Worm (Caenorhabditis elegans) whole organism, young adult: ENCODE data around the gene C08B6.11.

Source experiments
- F10E7.11 ChIP-seq: sonication (generic microtip); optimal IDR thresholded peaks from 2 replicates; lab custom pipeline; 2017; ENCODE audit warnings: mild to moderate bottlenecking, missing genetic modification characterization, moderate library complexity, missing compliant biosample characterization
- F22D6.2 ChIP-seq: sonication (generic microtip); optimal IDR thresholded peaks from 2 replicates; lab custom pipeline; 2016; ENCODE audit warnings: mild to moderate bottlenecking, missing genetic modification characterization, missing compliant biosample characterization
- F49E8.2 ChIP-seq: sonication (generic microtip); optimal IDR thresholded peaks from 3 replicates; lab custom pipeline; 2017; ENCODE audit warnings: missing genetic modification characterization, mild to moderate bottlenecking, missing compliant biosample characterization, antibody characterized with exemption, moderate library complexity; ENCODE audit not compliant: insufficient read depth
- Y56A3A.18 ChIP-seq: fragments of 200-800 bp; sonication (Bioruptor generic); IDR thresholded peaks from 2 replicates; pipeline ENCODE4 v1.3.6; 2022; ENCODE audit warnings: missing genetic modification reagents, missing genetic modification characterization, missing compliant biosample characterization
- Y95B8A.8 ChIP-seq: fragments of 200-800 bp; sonication (Bioruptor generic); IDR thresholded peaks from 2 replicates; pipeline ENCODE4 v1.3.6; 2022; ENCODE audit warnings: missing genetic modification reagents, missing genetic modification characterization, missing compliant biosample characterization
- ZK185.1 ChIP-seq: sonication (generic microtip); optimal IDR thresholded peaks from 2 replicates; lab custom pipeline; 2016; ENCODE audit warnings: mild to moderate bottlenecking, missing genetic modification characterization, missing compliant biosample characterization; ENCODE audit not compliant: poor library complexity, severe bottlenecking
- aptf-3 ChIP-seq: fragments of 200-800 bp; sonication (Bioruptor generic); IDR thresholded peaks from 2 replicates; pipeline ENCODE4 v1.3.6; 2022; ENCODE audit warnings: missing genetic modification characterization, missing compliant biosample characterization
- atf-7 ChIP-seq: sonication (generic microtip); optimal IDR thresholded peaks from 2 replicates; lab custom pipeline; 2017; ENCODE audit warnings: mild to moderate bottlenecking, missing genetic modification characterization, missing compliant biosample characterization
- athp-1 ChIP-seq: sonication (generic microtip); optimal IDR thresholded peaks from 2 replicates; lab custom pipeline; 2017; ENCODE audit warnings: mild to moderate bottlenecking, missing genetic modification characterization, missing compliant biosample characterization
- bed-1 ChIP-seq: fragments of 200-800 bp; sonication (Bioruptor generic); IDR thresholded peaks from 2 replicates; pipeline ENCODE4 v1.3.6; 2022; ENCODE audit warnings: missing genetic modification reagents, missing genetic modification characterization, missing compliant biosample characterization
- ccch-3 ChIP-seq: fragments of 200-800 bp; sonication (Bioruptor generic); optimal IDR thresholded peaks from 2 replicates; lab custom pipeline; 2018; ENCODE audit warnings: mild to moderate bottlenecking, missing genetic modification characterization, missing compliant biosample characterization
- ceh-27 ChIP-seq: fragments of 200-800 bp; sonication (Bioruptor generic); optimal IDR thresholded peaks from 2 replicates; lab custom pipeline; 2018; ENCODE audit warnings: mild to moderate bottlenecking, missing genetic modification characterization, moderate library complexity, missing compliant biosample characterization
- ceh-40 ChIP-seq: fragments of 200-800 bp; sonication (Bioruptor generic); IDR thresholded peaks from 2 replicates; pipeline ENCODE4 v1.3.6; 2022; ENCODE audit warnings: missing genetic modification characterization, missing compliant biosample characterization
- ceh-58 ChIP-seq: fragments of 200-800 bp; sonication (Bioruptor generic); IDR thresholded peaks from 2 replicates; pipeline ENCODE4 v1.3.6; 2022; ENCODE audit warnings: missing genetic modification characterization, missing compliant biosample characterization
- ceh-79 ChIP-seq: sonication (generic microtip); optimal IDR thresholded peaks from 2 replicates; lab custom pipeline; 2017; ENCODE audit warnings: mild to moderate bottlenecking, missing genetic modification characterization, missing compliant biosample characterization
- chd-7 ChIP-seq: sonication (generic microtip); optimal IDR thresholded peaks from 2 replicates; lab custom pipeline; 2016; ENCODE audit warnings: mild to moderate bottlenecking, missing genetic modification characterization, moderate library complexity, missing compliant biosample characterization
- die-1 ChIP-seq: sonication (generic microtip); optimal IDR thresholded peaks from 2 replicates; lab custom pipeline; 2016; ENCODE audit warnings: missing genotype, mild to moderate bottlenecking, missing genetic modification characterization, missing compliant biosample characterization
- efl-1 ChIP-seq: fragments of 150-350 bp; optimal IDR thresholded peaks from 2 replicates; lab custom pipeline; 2014; ENCODE audit warnings: missing biosample characterization, missing genetic modification reagents, missing genetic modification characterization
- egl-18 ChIP-seq: fragments of 200-800 bp; sonication (Bioruptor generic); IDR thresholded peaks from 2 replicates; pipeline ENCODE4 v1.3.6; 2022; ENCODE audit warnings: missing genetic modification reagents, missing genetic modification characterization, missing compliant biosample characterization
- egrh-3 ChIP-seq: fragments of 200-800 bp; sonication (Bioruptor generic); IDR thresholded peaks from 2 replicates; pipeline ENCODE4 v1.3.6; 2022; ENCODE audit warnings: missing genetic modification reagents, missing genetic modification characterization, missing compliant biosample characterization
- ets-4 ChIP-seq: fragments of 200-800 bp; sonication (Bioruptor generic); optimal IDR thresholded peaks from 2 replicates; lab custom pipeline; 2018; ENCODE audit warnings: mild to moderate bottlenecking, missing genetic modification characterization, missing compliant biosample characterization
- fkh-3 ChIP-seq: sonication (generic microtip); optimal IDR thresholded peaks from 2 replicates; lab custom pipeline; 2016; ENCODE audit warnings: mild to moderate bottlenecking, missing genetic modification characterization, missing compliant biosample characterization
- gei-17 ChIP-seq: fragments of 200-800 bp; sonication (Bioruptor generic); optimal IDR thresholded peaks from 2 replicates; lab custom pipeline; 2018; ENCODE audit warnings: mild to moderate bottlenecking, missing genetic modification characterization, missing compliant biosample characterization
- him-1 ChIP-seq: sonication (generic microtip); optimal IDR thresholded peaks from 2 replicates; lab custom pipeline; 2016; ENCODE audit warnings: missing genotype, missing genetic modification reagents, missing genetic modification characterization, missing compliant biosample characterization
- hlh-12 ChIP-seq: sonication (generic microtip); optimal IDR thresholded peaks from 2 replicates; lab custom pipeline; 2016; ENCODE audit warnings: missing genetic modification characterization, missing compliant biosample characterization
- let-526 ChIP-seq: fragments of 200-800 bp; sonication (Bioruptor generic); IDR thresholded peaks from 2 replicates; pipeline ENCODE4 v1.3.6; 2022; ENCODE audit warnings: missing genetic modification reagents, missing genetic modification characterization, missing compliant biosample characterization
- lin-54 ChIP-seq: fragments of 200-800 bp; sonication (Bioruptor generic); optimal IDR thresholded peaks from 2 replicates; lab custom pipeline; 2018; ENCODE audit warnings: mild to moderate bottlenecking, missing genetic modification characterization, missing compliant biosample characterization
- mcd-1 ChIP-seq: fragments of 200-800 bp; sonication (Bioruptor generic); IDR thresholded peaks from 2 replicates; pipeline ENCODE4 v1.3.6; 2022; ENCODE audit warnings: missing genetic modification reagents, missing genetic modification characterization, missing compliant biosample characterization
- mel-28 ChIP-seq: sonication (generic microtip); optimal IDR thresholded peaks from 2 replicates; lab custom pipeline; 2016; ENCODE audit warnings: borderline replicate concordance, mild to moderate bottlenecking, missing genetic modification characterization, missing compliant biosample characterization
- nhr-90 ChIP-seq: sonication (generic microtip); optimal IDR thresholded peaks from 2 replicates; lab custom pipeline; 2016; ENCODE audit warnings: missing genotype, mild to moderate bottlenecking, missing genetic modification characterization, missing compliant biosample characterization
- rec-8 ChIP-seq, 2 experiments: sonication (generic microtip); optimal IDR thresholded peaks; 2 replicates each; lab custom pipeline; 2016; ENCODE audit warnings: mild to moderate bottlenecking in 2 of 2, missing genetic modification characterization in 2 of 2, missing genetic modification reagents in 2 of 2, missing genotype in 2 of 2, missing biosample characterization in 1 of 2, missing compliant biosample characterization in 1 of 2, moderate library complexity in 1 of 2
- rpc-1 ChIP-seq, 2 experiments: fragments of 150-350 bp in 1 of 2; sonication (generic microtip) in 1 of 2; optimal IDR thresholded peaks; 2 replicates each; lab custom pipeline; 2014 to 2018; ENCODE audit warnings: missing biosample characterization in 1 of 2, missing genetic modification characterization in 1 of 2, missing genetic modification reagents in 1 of 2, missing genotype in 1 of 2
- sdz-38 ChIP-seq: sonication (generic microtip); optimal IDR thresholded peaks from 2 replicates; lab custom pipeline; 2016; ENCODE audit warnings: missing genotype, missing genetic modification characterization, missing compliant biosample characterization
- snpc-1.3 ChIP-seq: sonication (generic microtip); optimal IDR thresholded peaks from 2 replicates; lab custom pipeline; 2017; ENCODE audit warnings: missing genetic modification characterization, mild to moderate bottlenecking, missing compliant biosample characterization, antibody characterized with exemption, moderate library complexity, missing genotype, missing genetic modification reagents; ENCODE audit not compliant: insufficient read depth
- sptf-2 ChIP-seq: fragments of 200-800 bp; sonication (Bioruptor generic); optimal IDR thresholded peaks from 2 replicates; lab custom pipeline; 2018; ENCODE audit warnings: mild to moderate bottlenecking, missing genetic modification characterization, missing compliant biosample characterization
- tbp1 ChIP-seq: fragments of 200-800 bp; sonication (Bioruptor generic); optimal IDR thresholded peaks from 2 replicates; lab custom pipeline; 2018; ENCODE audit warnings: mild to moderate bottlenecking, missing genetic modification characterization, missing compliant biosample characterization

The C08B6.11 gene

ce11 chrV:10123324-10123723 lies 15.9 kb downstream of the C08B6.11 start, which contains the start of gene C08B6.6:
TSS of gene C08B6.6 (plus strand) at chrV:10123624.
- TF ChIP-seq ccch-3 (GFP tag; lab: Kevin White, UChicago) (no peak), ZK185.1 (tag; lab: Kevin White, UChicago) (no peak), aptf-3 (GFP tag; lab: Robert Waterston, UW) (no peak), lin-54 (GFP tag; lab: Kevin White, UChicago) (no peak), rec-8 (tag; optimal IDR thresholded peaks at IDR 0.05; lab: Kevin White, UChicago) (no peak), ceh-27 (GFP tag; lab: Kevin White, UChicago) (no peak), chd-7 (tag; lab: Kevin White, UChicago) (no peak), athp-1 (no peak), ceh-58 (GFP tag; lab: Robert Waterston, UW) (no peak), ets-4 (GFP tag; lab: Kevin White, UChicago) (no peak), die-1 (tag; lab: Kevin White, UChicago) (no peak), efl-1 (no peak), rpc-1 (optimal IDR thresholded peaks at IDR 0.05; lab: Kevin White, UChicago) (no peak), rpc-1 (tag; optimal IDR thresholded peaks at IDR 0.05; lab: Kevin White, UChicago) (no peak), ceh-79 (tag; lab: Kevin White, UChicago) (no peak), ceh-40 (GFP tag; lab: Robert Waterston, UW) (no peak), Y95B8A.8 (GFP tag; lab: Robert Waterston, UW) (no peak), gei-17 (GFP tag; lab: Kevin White, UChicago) (no peak), F22D6.2 (tag; lab: Kevin White, UChicago) (no peak), F49E8.2 (tag; lab: Kevin White, UChicago) (no peak)

ce11 chrV:10124799-10125548 lies 17.6 kb downstream of the C08B6.11 start, which contains the start of gene C08B6.10:
TSS of gene C08B6.10 (plus strand) at chrV:10125498.
- TF ChIP-seq chd-7 (tag; lab: Kevin White, UChicago) (no peak), lin-54 (GFP tag; lab: Kevin White, UChicago) (no peak), F10E7.11 (no peak), mel-28 (no peak), Y56A3A.18 (no peak), tbp1 (GFP tag; lab: Kevin White, UChicago) (no peak), bed-1 (GFP tag; lab: Robert Waterston, UW) (no peak), sptf-2 (no peak), rec-8 (tag; optimal IDR thresholded peaks at IDR 0.05; lab: Kevin White, UChicago) (no peak), snpc-1.3 (tag; lab: Kevin White, UChicago) (no peak), hlh-12 (no peak), F22D6.2 (tag; lab: Kevin White, UChicago) (no peak), nhr-90 (tag; lab: Kevin White, UChicago) (no peak), ceh-79 (tag; lab: Kevin White, UChicago) (no peak), him-1 (tag; lab: Kevin White, UChicago) (no peak), fkh-3 (tag; lab: Kevin White, UChicago) (no peak), egrh-3 (GFP tag; lab: Robert Waterston, UW) (no peak), atf-7 (tag; lab: Kevin White, UChicago) (no peak)

ce11 chrV:10130195-10130594 lies 22.8 kb downstream of the C08B6.11 start, which contains the start of gene aos-1:
TSS of gene aos-1 (minus strand) at chrV:10130295.
- TF ChIP-seq egl-18 (GFP tag; lab: Robert Waterston, UW) (no peak), rec-8 (tag; optimal IDR thresholded peaks at IDR 0.05; lab: Kevin White, UChicago) (no peak), mcd-1 (GFP tag; lab: Robert Waterston, UW) (no peak), rpc-1 (optimal IDR thresholded peaks at IDR 0.05; lab: Kevin White, UChicago) (no peak), rpc-1 (tag; optimal IDR thresholded peaks at IDR 0.05; lab: Kevin White, UChicago) (no peak), let-526 (GFP tag; lab: Robert Waterston, UW) (no peak), sdz-38 (tag; lab: Kevin White, UChicago) (no peak)
